Fruit fly (Drosophila melanogaster) whole organism, prepupa: ENCODE data around the gene CG7896.

ENCODE experiments used
- Blimp-1 ChIP-seq: fragments of 200-800 bp; sonication (Bioruptor generic); optimal IDR thresholded peaks from 3 replicates; lab custom pipeline; 2017; ENCODE audit warnings: missing biosample characterization, missing genetic modification characterization, mild to moderate bottlenecking, moderate library complexity, missing genetic modification reagents
- CG10631 ChIP-seq: fragments of 200-800 bp; sonication (Bioruptor generic); optimal IDR thresholded peaks from 2 replicates; lab custom pipeline; 2016; ENCODE audit warnings: missing biosample characterization, missing genetic modification characterization
- CG10669 ChIP-seq: fragments of 200-800 bp; sonication (Bioruptor generic); optimal IDR thresholded peaks from 3 replicates; lab custom pipeline; 2018; ENCODE audit warnings: missing biosample characterization, mild to moderate bottlenecking, missing genetic modification characterization, moderate library complexity
- CG11762 ChIP-seq: fragments of 200-800 bp; sonication (Bioruptor generic); optimal IDR thresholded peaks from 3 replicates; lab custom pipeline; 2016; ENCODE audit warnings: missing biosample characterization, missing genetic modification characterization; ENCODE audit not compliant: insufficient read depth
- CG11902 ChIP-seq: fragments of 200-800 bp; sonication (Bioruptor generic); optimal IDR thresholded peaks from 3 replicates; lab custom pipeline; 2016; ENCODE audit warnings: missing biosample characterization, missing genetic modification characterization
- CG1621 ChIP-seq: fragments of 200-800 bp; sonication (Bioruptor generic); optimal IDR thresholded peaks from 3 replicates; lab custom pipeline; 2018; ENCODE audit warnings: missing biosample characterization, mild to moderate bottlenecking, missing genetic modification characterization
- CG16779 ChIP-seq: fragments of 200-800 bp; sonication (Bioruptor generic); optimal IDR thresholded peaks from 3 replicates; lab custom pipeline; 2017; ENCODE audit warnings: missing biosample characterization, mild to moderate bottlenecking, missing genetic modification characterization
- CG3032 ChIP-seq: fragments of 200-800 bp; optimal IDR thresholded peaks from 2 replicates; lab custom pipeline; 2019; ENCODE audit warnings: missing biosample characterization, mild to moderate bottlenecking, missing genetic modification characterization, moderate library complexity
- CG32006 ChIP-seq: fragments of 200-800 bp; sonication (Bioruptor generic); optimal IDR thresholded peaks from 3 replicates; lab custom pipeline; 2017; ENCODE audit warnings: missing biosample characterization, mild to moderate bottlenecking, missing genetic modification characterization
- CG34406 ChIP-seq: fragments of 200-800 bp; sonication (Bioruptor generic); optimal IDR thresholded peaks from 3 replicates; lab custom pipeline; 2016; ENCODE audit warnings: missing biosample characterization, missing genetic modification characterization
- CG4318 ChIP-seq: fragments of 200-800 bp; sonication (Bioruptor generic); optimal IDR thresholded peaks from 3 replicates; lab custom pipeline; 2017; ENCODE audit warnings: missing biosample characterization, mild to moderate bottlenecking, missing genetic modification characterization
- CG6163 ChIP-seq: fragments of 200-800 bp; sonication (Bioruptor generic); IDR thresholded peaks from 3 replicates; pipeline ENCODE4 v1.3.6; 2022; ENCODE audit warnings: missing biosample characterization, missing genetic modification characterization
- CG6808 ChIP-seq: fragments of 200-800 bp; sonication (Bioruptor generic); optimal IDR thresholded peaks from 3 replicates; lab custom pipeline; 2017; ENCODE audit warnings: missing biosample characterization, missing genetic modification characterization, mild to moderate bottlenecking, moderate library complexity, missing genetic modification reagents
- CG6854 ChIP-seq: fragments of 200-800 bp; sonication (Bioruptor generic); optimal IDR thresholded peaks from 2 replicates; lab custom pipeline; 2017; ENCODE audit warnings: missing biosample characterization, mild to moderate bottlenecking, missing genetic modification characterization
- CG7368 ChIP-seq: fragments of 200-800 bp; sonication (Bioruptor generic); optimal IDR thresholded peaks from 3 replicates; lab custom pipeline; 2016; ENCODE audit warnings: missing biosample characterization, missing genetic modification characterization
- CG8119 ChIP-seq: fragments of 200-800 bp; sonication (Bioruptor generic); IDR thresholded peaks from 3 replicates; pipeline ENCODE4 v1.3.6; 2022; ENCODE audit warnings: missing biosample characterization, missing genetic modification characterization
- CG8319 ChIP-seq: fragments of 200-800 bp; sonication (Bioruptor generic); optimal IDR thresholded peaks from 3 replicates; lab custom pipeline; 2016; ENCODE audit warnings: missing biosample characterization, missing genetic modification characterization
- CG8632 ChIP-seq: fragments of 200-800 bp; sonication (Bioruptor generic); optimal IDR thresholded peaks from 3 replicates; lab custom pipeline; 2016; ENCODE audit warnings: missing biosample characterization, missing genetic modification characterization
- CG9139 ChIP-seq: fragments of 200-800 bp; sonication (Bioruptor generic); optimal IDR thresholded peaks from 3 replicates; lab custom pipeline; 2017; ENCODE audit warnings: missing biosample characterization, mild to moderate bottlenecking, missing genetic modification characterization
- Eip78C ChIP-seq: fragments of 200-800 bp; sonication (Bioruptor generic); peaks from one replicate; lab custom pipeline; 2016; ENCODE audit warnings: missing biosample characterization, missing genetic modification characterization
- Eip93F ChIP-seq: fragments of 200-800 bp; sonication (Bioruptor generic); optimal IDR thresholded peaks from 2 replicates; lab custom pipeline; 2016; ENCODE audit warnings: missing biosample characterization, mild to moderate bottlenecking, missing genetic modification characterization
- Ets21C ChIP-seq: fragments of 200-800 bp; sonication (Bioruptor generic); optimal IDR thresholded peaks from 3 replicates; lab custom pipeline; 2016; ENCODE audit warnings: missing biosample characterization, missing genetic modification characterization
- Gug ChIP-seq: fragments of 200-800 bp; sonication (Bioruptor generic); IDR thresholded peaks from 2 replicates; pipeline ENCODE4 v1.3.6; 2022; ENCODE audit warnings: missing biosample characterization, missing genetic modification characterization
- Hr38 ChIP-seq: sonication (Bioruptor generic); optimal IDR thresholded peaks from 2 replicates; lab custom pipeline; 2016; ENCODE audit warnings: missing biosample characterization, missing genetic modification characterization
- Hr39 ChIP-seq: fragments of 200-800 bp; sonication (Bioruptor generic); optimal IDR thresholded peaks from 2 replicates; lab custom pipeline; 2016; ENCODE audit warnings: missing biosample characterization, missing genetic modification characterization
- Hr4 ChIP-seq: fragments of 200-800 bp; sonication (Bioruptor generic); optimal IDR thresholded peaks from 3 replicates; lab custom pipeline; 2016; ENCODE audit warnings: missing biosample characterization, missing genetic modification characterization
- Met ChIP-seq: fragments of 200-800 bp; sonication (Bioruptor generic); optimal IDR thresholded peaks from 3 replicates; lab custom pipeline; 2016; ENCODE audit warnings: missing biosample characterization, missing genetic modification characterization
- Sox102F ChIP-seq: fragments of 200-800 bp; sonication (Bioruptor generic); optimal IDR thresholded peaks from 2 replicates; lab custom pipeline; 2016; ENCODE audit warnings: missing biosample characterization, mild to moderate bottlenecking, missing genetic modification characterization
- Sox15 ChIP-seq: fragments of 200-800 bp; sonication (Bioruptor generic); optimal IDR thresholded peaks from 3 replicates; lab custom pipeline; 2016; ENCODE audit warnings: missing biosample characterization, missing genetic modification characterization
- achi ChIP-seq: fragments of 200-800 bp; sonication (Bioruptor generic); optimal IDR thresholded peaks from 3 replicates; lab custom pipeline; 2016; ENCODE audit warnings: missing biosample characterization, missing genetic modification characterization
- acj6 ChIP-seq: fragments of 200-800 bp; sonication (Bioruptor generic); optimal IDR thresholded peaks from 3 replicates; lab custom pipeline; 2016; ENCODE audit warnings: missing biosample characterization, missing genetic modification characterization
- cyc ChIP-seq: fragments of 200-800 bp; sonication (Bioruptor generic); optimal IDR thresholded peaks from 3 replicates; lab custom pipeline; 2016; ENCODE audit warnings: missing biosample characterization, missing genetic modification characterization
- esn ChIP-seq: fragments of 200-800 bp; sonication (Bioruptor generic); optimal IDR thresholded peaks from 2 replicates; lab custom pipeline; 2016; ENCODE audit warnings: missing biosample characterization, mild to moderate bottlenecking, missing genetic modification characterization, moderate library complexity
- fd85E ChIP-seq: fragments of 200-800 bp; sonication (Bioruptor generic); optimal IDR thresholded peaks from 3 replicates; lab custom pipeline; 2016; ENCODE audit warnings: missing biosample characterization, missing genetic modification characterization
- fkh ChIP-seq: fragments of 200-800 bp; sonication (Bioruptor generic); optimal IDR thresholded peaks from 3 replicates; lab custom pipeline; 2017; ENCODE audit warnings: missing biosample characterization, mild to moderate bottlenecking, missing genetic modification characterization, moderate library complexity
- pdm3 ChIP-seq: fragments of 200-800 bp; sonication (Bioruptor generic); optimal IDR thresholded peaks from 3 replicates; lab custom pipeline; 2016; ENCODE audit warnings: missing biosample characterization, missing genetic modification characterization
- salr ChIP-seq, 2 experiments: fragments of 200-800 bp; sonication (Bioruptor generic); optimal IDR thresholded peaks; 3 replicates each; lab custom pipeline; 2016 to 2018; ENCODE audit warnings: missing biosample characterization in 2 of 2, missing genetic modification characterization in 2 of 2, mild to moderate bottlenecking in 1 of 2
- ss ChIP-seq, 2 experiments: fragments of 200-800 bp; sonication (Bioruptor generic); optimal IDR thresholded peaks; 2 replicates in 1 of 2; 3 replicates in 1 of 2; lab custom pipeline; 2017 to 2018; ENCODE audit warnings: mild to moderate bottlenecking in 2 of 2, missing biosample characterization in 2 of 2, missing genetic modification characterization in 2 of 2, moderate library complexity in 1 of 2

Gene CG7896

dm6 chr3R:30030061-30030460 is 46.8 kb downstream of the CG7896 start:
- TF ChIP-seq Sox102F (GFP tag; lab: Kevin White, UChicago) (no peak), CG8632 (GFP tag; lab: Kevin White, UChicago) (no peak), Eip93F (no peak), acj6 (GFP tag; lab: Kevin White, UChicago) (no peak), Hr38 (no peak), Hr39 (GFP tag; lab: Kevin White, UChicago) (no peak), achi (no peak), CG11762 (no peak), Eip78C (GFP tag; lab: Kevin White, UChicago) (no peak), Hr4 (no peak), CG3032 (tag; lab: Kevin White, UChicago) (no peak), CG4318 (GFP tag; lab: Kevin White, UChicago) (no peak), CG34406 (GFP tag; lab: Kevin White, UChicago) (no peak), CG1621 (tag; lab: Kevin White, UChicago) (no peak), salr (GFP tag; optimal IDR thresholded peaks at IDR 0.05; lab: Kevin White, UChicago) (no peak), Ets21C (GFP tag; lab: Kevin White, UChicago) (no peak), fd85E (GFP tag; lab: Kevin White, UChicago) (no peak), cyc (GFP tag; lab: Kevin White, UChicago) (no peak), ss (GFP tag; optimal IDR thresholded peaks at IDR 0.05; lab: Kevin White, UChicago) (no peak)

dm6 chr3R:30032281-30032680 is 49.1 kb downstream of the CG7896 start:
- no peak for TF ChIP-seq esn (GFP tag; lab: Kevin White, UChicago)

- TF ChIP-seq Gug (GFP tag; lab: Robert Waterston, UW) (no peak), pdm3 (no peak), CG11902 (GFP tag; lab: Kevin White, UChicago) (no peak), Hr39 (GFP tag; lab: Kevin White, UChicago) (no peak), CG6854 (GFP tag; lab: Kevin White, UChicago) (no peak), Hr4 (no peak), CG6808 (no peak), cyc (GFP tag; lab: Kevin White, UChicago) (no peak), fkh (no peak), CG6163 (GFP tag; lab: Robert Waterston, UW) (no peak), Sox15 (GFP tag; lab: Kevin White, UChicago) (no peak), CG16779 (no peak), Met (GFP tag; lab: Kevin White, UChicago) (no peak), CG9139 (no peak), CG32006 (GFP tag; lab: Kevin White, UChicago) (no peak), CG3032 (tag; lab: Kevin White, UChicago) (no peak), CG10631 (no peak), Sox102F (GFP tag; lab: Kevin White, UChicago) (no peak), Blimp-1 (GFP tag; lab: Kevin White, UChicago) (no peak)
Measured at dm6 chr3R:30036609-30037008, 53.4 kb downstream of the CG7896 start, which contains the start of gene ZIPIC. ZIPIC (minus strand) TSS chr3R:30036870.

DNA sequence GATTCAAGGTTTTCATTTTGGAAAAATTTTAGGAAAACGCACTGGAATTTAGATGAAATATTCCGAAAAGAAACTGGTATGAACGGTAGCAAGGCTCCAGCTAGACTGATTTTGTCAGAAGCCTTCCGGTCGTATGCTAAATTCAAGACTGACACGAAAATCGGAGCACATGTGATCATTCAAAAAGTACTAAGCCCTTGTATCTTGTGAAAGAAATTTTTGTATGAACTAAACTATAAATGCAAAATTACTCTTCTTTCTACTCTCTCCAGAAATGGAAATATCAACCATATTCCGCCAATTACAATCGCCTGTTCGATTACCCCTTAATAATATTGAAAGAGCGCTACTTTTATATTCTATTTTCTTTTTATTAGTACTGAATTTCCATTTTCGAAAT is 54.4 kb downstream of the CG7896 start, which contains the start of gene ocn:
Gene ocn, minus strand, starts transcription at position 101 of the 400 bp plus-strand sequence.
- TF ChIP-seq CG32006 (GFP tag; lab: Kevin White, UChicago) (no peak), CG10669 (GFP tag; lab: Kevin White, UChicago) (no peak), pdm3 (no peak), CG8119 (GFP tag; lab: Robert Waterston, UW) (no peak), CG7368 (no peak), CG8319 (no peak), CG1621 (tag; lab: Kevin White, UChicago) (no peak), achi (no peak)
